Worm (Caenorhabditis elegans) whole organism, L4 larva: ENCODE data around the gene F54D10.7.

Experiments used
- D1046.2 ChIP-seq: fragments of 200-800 bp; sonication (Bioruptor generic); IDR thresholded peaks from 2 replicates; pipeline ENCODE4 v1.3.6; 2022; ENCODE audit warnings: missing genetic modification characterization, missing compliant biosample characterization
- F26F4.8 ChIP-seq: fragments of 200-800 bp; sonication (Bioruptor generic); conservative IDR thresholded peaks from 2 replicates; pipeline ENCODE4 v1.3.6; 2022; ENCODE audit warnings: missing genetic modification characterization, missing compliant biosample characterization
- F44E2.7 ChIP-seq: fragments of 200-800 bp; sonication (Bioruptor generic); IDR thresholded peaks from 2 replicates; pipeline ENCODE4 v2.1.2; 2022; ENCODE audit warnings: missing genetic modification characterization, missing compliant biosample characterization
- Y48G9A.11 ChIP-seq: fragments of 200-800 bp; sonication (Bioruptor generic); IDR thresholded peaks from 2 replicates; pipeline ENCODE4 v1.3.6; 2022; ENCODE audit warnings: missing genetic modification reagents, missing genetic modification characterization, missing compliant biosample characterization
- Y5F2A.4 ChIP-seq: fragments of 200-800 bp; sonication (Bioruptor generic); optimal IDR thresholded peaks from 2 replicates; lab custom pipeline; 2018; ENCODE audit warnings: mild to moderate bottlenecking, missing genetic modification characterization, missing compliant biosample characterization
- Y75B8A.6 ChIP-seq: fragments of 200-800 bp; sonication (Bioruptor generic); IDR thresholded peaks from 2 replicates; pipeline ENCODE4 v1.3.6; 2022; ENCODE audit warnings: missing genetic modification reagents, missing genetic modification characterization, missing compliant biosample characterization
- ZK546.5 ChIP-seq, 2 experiments: sonication (generic microtip); optimal IDR thresholded peaks; 2 replicates each; lab custom pipeline; 2017; ENCODE audit warnings: missing biosample characterization in 2 of 2, missing genetic modification characterization in 2 of 2
- arid-1 ChIP-seq: fragments of 200-800 bp; sonication (Bioruptor generic); conservative IDR thresholded peaks from 2 replicates; pipeline ENCODE4 v1.3.6; 2022; ENCODE audit warnings: missing genetic modification reagents, missing genetic modification characterization, missing compliant biosample characterization
- ceh-20 ChIP-seq: fragments of 200-800 bp; sonication (Bioruptor generic); IDR thresholded peaks from 2 replicates; pipeline ENCODE4 v1.3.6; 2022; ENCODE audit warnings: missing genetic modification reagents, missing genetic modification characterization, missing compliant biosample characterization
- ceh-82 ChIP-seq: sonication (generic microtip); optimal IDR thresholded peaks from 2 replicates; lab custom pipeline; 2017; ENCODE audit warnings: missing biosample characterization, missing genetic modification characterization
- ces-1 ChIP-seq: fragments of 150-350 bp; sonication (generic microtip); optimal IDR thresholded peaks from 4 replicates; lab custom pipeline; 2014; ENCODE audit warnings: missing biosample characterization, missing genetic modification reagents, missing genetic modification characterization
- cey-2 ChIP-seq: sonication (generic microtip); optimal IDR thresholded peaks from 3 replicates; lab custom pipeline; 2017; ENCODE audit warnings: missing genetic modification characterization, mild to moderate bottlenecking, missing compliant biosample characterization, antibody characterized with exemption, borderline replicate concordance; ENCODE audit not compliant: insufficient read depth
- daf-16 ChIP-seq, 3 experiments: sonication (generic microtip); optimal IDR thresholded peaks; 2 replicates each; lab custom pipeline; 2016 to 2017; ENCODE audit warnings: missing genetic modification characterization in 3 of 3, missing genetic modification reagents in 3 of 3, mild to moderate bottlenecking in 2 of 3, missing compliant biosample characterization in 2 of 3, missing biosample characterization in 1 of 3, moderate library complexity in 1 of 3
- dmd-6 ChIP-seq: fragments of 200-800 bp; sonication (Bioruptor generic); IDR thresholded peaks from 2 replicates; pipeline ENCODE4 v1.3.6; 2022; ENCODE audit warnings: missing genetic modification reagents, missing genetic modification characterization, missing compliant biosample characterization
- duxl-1 ChIP-seq: sonication (generic microtip); optimal IDR thresholded peaks from 2 replicates; lab custom pipeline; 2016; ENCODE audit warnings: mild to moderate bottlenecking, missing genetic modification characterization, moderate library complexity, missing compliant biosample characterization; ENCODE audit not compliant: poor library complexity
- fos-1 ChIP-seq: fragments of 150-350 bp; optimal IDR thresholded peaks from 2 replicates; lab custom pipeline; 2014; ENCODE audit warnings: missing biosample characterization, missing genetic modification characterization
- gei-8 ChIP-seq: fragments of 200-800 bp; sonication (Bioruptor generic); optimal IDR thresholded peaks from 2 replicates; lab custom pipeline; 2018; ENCODE audit warnings: mild to moderate bottlenecking, missing genetic modification characterization, missing compliant biosample characterization
- hlh-11 ChIP-seq: fragments of 200-800 bp; sonication (Bioruptor generic); optimal IDR thresholded peaks from 2 replicates; lab custom pipeline; 2018; ENCODE audit warnings: mild to moderate bottlenecking, missing genetic modification characterization, missing compliant biosample characterization
- hlh-30 ChIP-seq: sonication (generic microtip); optimal IDR thresholded peaks from 2 replicates; lab custom pipeline; 2017; ENCODE audit warnings: antibody characterized with exemption, mild to moderate bottlenecking, missing genetic modification characterization, missing compliant biosample characterization; ENCODE audit not compliant: insufficient read depth
- hmg-1.1 ChIP-seq: fragments of 200-800 bp; sonication (Bioruptor generic); IDR thresholded peaks from 2 replicates; pipeline ENCODE4 v1.3.6; 2022; ENCODE audit warnings: missing genetic modification reagents, missing genetic modification characterization, missing compliant biosample characterization
- jun-1 ChIP-seq: fragments of 150-350 bp; optimal IDR thresholded peaks from 2 replicates; lab custom pipeline; 2014; ENCODE audit warnings: missing biosample characterization, missing genetic modification reagents, missing genetic modification characterization
- lin-1 ChIP-seq: fragments of 200-800 bp; sonication (Bioruptor generic); IDR thresholded peaks from 2 replicates; pipeline ENCODE4 v1.3.6; 2022; ENCODE audit warnings: missing genetic modification reagents, missing genetic modification characterization, missing compliant biosample characterization
- lin-39 ChIP-seq: fragments of 150-350 bp; optimal IDR thresholded peaks from 2 replicates; lab custom pipeline; 2014; ENCODE audit warnings: missing biosample characterization, missing genetic modification reagents, missing genetic modification characterization
- mdl-1 ChIP-seq, 2 experiments: fragments of 150-350 bp in 1 of 2; sonication (generic microtip) in 1 of 2; optimal IDR thresholded peaks; 2 replicates each; lab custom pipeline; 2014 to 2017; ENCODE audit warnings: missing biosample characterization in 2 of 2, missing genetic modification characterization in 2 of 2
- mep-1 ChIP-seq: fragments of 150-350 bp; sonication (generic microtip); optimal IDR thresholded peaks from 3 replicates; lab custom pipeline; 2014; ENCODE audit warnings: missing biosample characterization, missing genetic modification characterization
- mes-2 ChIP-seq: sonication (generic microtip); optimal IDR thresholded peaks from 2 replicates; lab custom pipeline; 2016; ENCODE audit warnings: missing genotype, mild to moderate bottlenecking, missing genetic modification characterization, missing compliant biosample characterization; ENCODE audit not compliant: poor library complexity, severe bottlenecking
- mxl-3 ChIP-seq: fragments of 200-800 bp; sonication (Bioruptor generic); optimal IDR thresholded peaks from 2 replicates; lab custom pipeline; 2018; ENCODE audit warnings: mild to moderate bottlenecking, missing genetic modification characterization, missing compliant biosample characterization
- nhr-10 ChIP-seq: fragments of 150-350 bp; optimal IDR thresholded peaks from 2 replicates; lab custom pipeline; 2014; ENCODE audit warnings: missing biosample characterization, missing genetic modification characterization
- nhr-102 ChIP-seq: sonication (generic microtip); optimal IDR thresholded peaks from 2 replicates; lab custom pipeline; 2016; ENCODE audit warnings: mild to moderate bottlenecking, missing genetic modification characterization, moderate library complexity, missing compliant biosample characterization
- nhr-237 ChIP-seq: sonication (generic microtip); optimal IDR thresholded peaks from 2 replicates; lab custom pipeline; 2017; ENCODE audit warnings: missing biosample characterization, missing genetic modification characterization
- nhr-28 ChIP-seq: fragments of 150-350 bp; optimal IDR thresholded peaks from 2 replicates; lab custom pipeline; 2014; ENCODE audit warnings: missing biosample characterization, missing genetic modification characterization
- nhr-42 ChIP-seq: fragments of 200-800 bp; sonication (Bioruptor generic); IDR thresholded peaks from 2 replicates; pipeline ENCODE4 v1.3.6; 2022; ENCODE audit warnings: missing genetic modification characterization, missing compliant biosample characterization
- nhr-6 ChIP-seq: fragments of 150-350 bp; optimal IDR thresholded peaks from 2 replicates; lab custom pipeline; 2014; ENCODE audit warnings: missing biosample characterization, missing genetic modification characterization
- nhr-77 ChIP-seq: fragments of 150-350 bp; optimal IDR thresholded peaks from 2 replicates; lab custom pipeline; 2014; ENCODE audit warnings: missing biosample characterization, missing genetic modification characterization
- pha-4 ChIP-seq, 2 experiments: fragments of 150-350 bp in 1 of 2; fragments of 200-800 bp in 1 of 2; sonication (Bioruptor generic) in 1 of 2; IDR thresholded peaks in 1 of 2; optimal IDR thresholded peaks in 1 of 2; 2 replicates each; pipeline versions ENCODE4 v1.3.6 to Lab custom; 2014 to 2022; ENCODE audit warnings: missing genetic modification characterization in 2 of 2, missing genetic modification reagents in 2 of 2, missing biosample characterization in 1 of 2, missing compliant biosample characterization in 1 of 2
- php-3 ChIP-seq: fragments of 200-800 bp; sonication (Bioruptor generic); IDR thresholded peaks from 2 replicates; pipeline ENCODE4 v1.3.6; 2022; ENCODE audit warnings: missing genetic modification reagents, missing genetic modification characterization, missing compliant biosample characterization
- pqm-1 ChIP-seq: sonication (generic microtip); optimal IDR thresholded peaks from 2 replicates; lab custom pipeline; 2017; ENCODE audit warnings: missing biosample characterization, missing genetic modification characterization
- set-16 ChIP-seq: fragments of 200-800 bp; sonication (Bioruptor generic); IDR thresholded peaks from 2 replicates; pipeline ENCODE4 v1.3.6; 2022; ENCODE audit warnings: missing genetic modification reagents, missing genetic modification characterization, missing compliant biosample characterization
- skn-1 ChIP-seq: fragments of 150-350 bp; optimal IDR thresholded peaks from 2 replicates; lab custom pipeline; 2014; ENCODE audit warnings: missing biosample characterization, missing genetic modification characterization
- snpc-4 ChIP-seq: fragments of 150-350 bp; optimal IDR thresholded peaks from 2 replicates; lab custom pipeline; 2014; ENCODE audit warnings: missing biosample characterization, missing genetic modification characterization
- tra-1 ChIP-seq: fragments of 200-800 bp; sonication (Bioruptor generic); IDR thresholded peaks from 2 replicates; pipeline ENCODE4 v1.3.6; 2022; ENCODE audit warnings: missing genetic modification reagents, missing genetic modification characterization, missing compliant biosample characterization
- unc-62 ChIP-seq, 3 experiments: fragments of 150-350 bp in 1 of 3; sonication (generic microtip); optimal IDR thresholded peaks in 2 of 3; peaks in 1 of 3; 1 replicate in 1 of 3; 2 replicates in 2 of 3; lab custom pipeline; 2014 to 2017; ENCODE audit warnings: missing biosample characterization in 3 of 3, missing genetic modification characterization in 3 of 3, missing genetic modification reagents in 3 of 3, missing genotype in 1 of 3
- zag-1 ChIP-seq: fragments of 150-350 bp; optimal IDR thresholded peaks from 2 replicates; lab custom pipeline; 2014; ENCODE audit warnings: missing biosample characterization, missing genetic modification characterization
- zip-11 ChIP-seq: fragments of 200-800 bp; sonication (Bioruptor generic); IDR thresholded peaks from 2 replicates; pipeline ENCODE4 v1.3.6; 2022; ENCODE audit warnings: missing genetic modification characterization, missing compliant biosample characterization

The F54D10.7 gene

ce11 chrII:3786538-3786937 is 34.6 kb downstream of the F54D10.7 start:
- TF ChIP-seq dmd-6 (peak; percentile 98), nhr-77 (tag; lab: Kevin White, UChicago) (peak; percentile 97), mes-2 (no peak), ceh-20 (GFP tag; lab: Robert Waterston, UW) (peak; percentile 80), D1046.2 (GFP tag; lab: Robert Waterston, UW) (no peak), jun-1 (tag; lab: Kevin White, UChicago) (no peak), nhr-28 (peak; percentile 98), pqm-1 (tag; lab: Kevin White, UChicago) (peak; percentile 100), lin-1 (GFP tag; lab: Robert Waterston, UW) (peak; percentile 91), nhr-42 (GFP tag; lab: Robert Waterston, UW) (0 out of 2 replicates have a peak, but pooled peaks have one; percentile 18), hlh-11 (peak; percentile 79), php-3 (GFP tag; lab: Robert Waterston, UW) (peak; percentile 100), mdl-1 (tag; optimal IDR thresholded peaks at IDR 0.05; lab: Kevin White, UChicago) (peak in 1 of 2 experiments; percentile 53), gei-8 (GFP tag; lab: Kevin White, UChicago) (no peak), nhr-237 (no peak), mep-1 (tag; lab: Kevin White, UChicago) (no peak), fos-1 (tag; lab: Kevin White, UChicago) (peak; percentile 36), daf-16 (GFP tag; optimal IDR thresholded peaks at IDR 0.05; lab: Kevin White, UChicago) (peak in 1 of 2 experiments; percentile 23), daf-16 (tag; optimal IDR thresholded peaks at IDR 0.05; lab: Kevin White, UChicago) (peak; percentile 96), pha-4 (GFP tag; IDR thresholded peaks at IDR 0.05; lab: Robert Waterston, UW) (no peak), pha-4 (tag; optimal IDR thresholded peaks at IDR 0.05; lab: Kevin White, UChicago) (no peak), Y75B8A.6 (GFP tag; lab: Robert Waterston, UW) (no peak), Y48G9A.11 (GFP tag; lab: Robert Waterston, UW) (no peak), nhr-6 (peak; percentile 100), zag-1 (tag; lab: Kevin White, UChicago) (no peak), hlh-30 (tag; lab: Kevin White, UChicago) (no peak), hmg-1.1 (GFP tag; lab: Robert Waterston, UW) (no peak), unc-62 (GFP tag; optimal IDR thresholded peaks at IDR 0.05 in 1 of 2; lab: Kevin White, UChicago) (peak; percentile 70 to 98), unc-62 (tag; optimal IDR thresholded peaks at IDR 0.05; lab: Kevin White, UChicago) (no peak), cey-2 (tag; lab: Kevin White, UChicago) (peak; percentile 21), tra-1 (GFP tag; lab: Robert Waterston, UW) (peak; percentile 96), duxl-1 (tag; lab: Kevin White, UChicago) (no peak), lin-39 (tag; lab: Kevin White, UChicago) (no peak), nhr-102 (no peak), arid-1 (no peak), mxl-3 (peak; percentile 50)

DNA sequence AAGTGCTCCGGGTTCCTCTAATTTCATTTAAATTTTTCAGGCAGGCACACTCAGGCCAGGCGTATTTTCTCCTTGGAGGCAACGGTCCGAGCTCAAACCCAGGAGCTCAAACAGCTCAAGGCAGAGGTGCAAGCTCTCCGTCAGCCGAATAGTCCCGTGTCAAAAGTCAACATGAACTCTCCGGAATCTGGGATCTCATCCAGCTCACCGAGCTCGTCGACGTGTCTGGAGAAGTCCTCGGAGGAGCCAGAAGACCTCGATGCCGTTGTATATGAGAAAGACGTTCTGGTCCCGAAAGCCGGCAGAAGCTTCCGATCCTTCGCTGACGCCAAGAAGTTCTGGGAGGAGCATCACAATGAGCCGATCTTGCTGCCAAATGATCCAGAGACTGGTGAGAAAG is 35.3 kb downstream of the F54D10.7 start:
- TF ChIP-seq F44E2.7 (GFP tag; lab: Robert Waterston, UW) (no peak), nhr-28 (no peak), pqm-1 (tag; lab: Kevin White, UChicago) (no peak), set-16 (GFP tag; lab: Robert Waterston, UW) (peak; percentile 78), ceh-82 (tag; lab: Kevin White, UChicago) (no peak)

ce11 chrII:3785257-3785656 is 35.8 kb downstream of the F54D10.7 start, which contains the start of gene T24E12.1:
Gene T24E12.1, plus strand, starts transcription at chrII:3785557.
- TF ChIP-seq Y5F2A.4 (GFP tag; lab: Kevin White, UChicago) (no peak), Y75B8A.6 (GFP tag; lab: Robert Waterston, UW) (no peak), ceh-20 (GFP tag; lab: Robert Waterston, UW) (no peak), lin-1 (GFP tag; lab: Robert Waterston, UW) (no peak), skn-1 (no peak), snpc-4 (tag; lab: Kevin White, UChicago) (no peak), F26F4.8 (GFP tag; lab: Robert Waterston, UW) (no peak), nhr-10 (tag; lab: Kevin White, UChicago) (no peak), ZK546.5 (tag; optimal IDR thresholded peaks at IDR 0.05; lab: Kevin White, UChicago) (no peak), zip-11 (GFP tag; lab: Robert Waterston, UW) (no peak), php-3 (GFP tag; lab: Robert Waterston, UW) (no peak), ces-1 (GFP tag; lab: Kevin White, UChicago) (no peak), nhr-102 (no peak), duxl-1 (tag; lab: Kevin White, UChicago) (no peak)
